Fruit fly (Drosophila melanogaster): ENCODE measurements around the gene RNaseX25.
A peak's percentile ranks its signal among the peaks of the same experiment; 100 is the strongest.

Gene RNaseX25

dm6 chr3L:7970442-7970841, at the start of gene RNaseX25 (continued):
- TF ChIP-seq Asciz (GFP tag; optimal IDR thresholded peaks at IDR 0.05), result no peak
- peak; percentile 41 for TF ChIP-seq CG2712 (tag; optimal IDR thresholded peaks at IDR 0.05)
- TF ChIP-seq disco-r (GFP tag; optimal IDR thresholded peaks at IDR 0.05), result no peak
- TF ChIP-seq luna (GFP tag; optimal IDR thresholded peaks at IDR 0.05), result no peak
- no peak for TF ChIP-seq CG7839 (tag; optimal IDR thresholded peaks at IDR 0.05)
- no peak for TF ChIP-seq Chrac-16 (GFP tag; optimal IDR thresholded peaks at IDR 0.05)
- TF ChIP-seq CG17361 (GFP tag; IDR thresholded peaks at IDR 0.05), result peak; percentile 8; the same call in 1 of the 3 replicates
- TF ChIP-seq CG3726 (GFP tag; IDR thresholded peaks at IDR 0.05), result no peak
- TF ChIP-seq Blimp-1 (GFP tag; optimal IDR thresholded peaks at IDR 0.05), result no peak
- TF ChIP-seq Neu2 (GFP tag; optimal IDR thresholded peaks at IDR 0.05; ENCODE audit: borderline replicate concordance), result no peak
- TF ChIP-seq CG32772 (GFP tag; IDR thresholded peaks at IDR 0.05), result no peak
- TF ChIP-seq yki (optimal IDR thresholded peaks at IDR 0.05), result no peak
- no peak for TF ChIP-seq Mad (GFP tag; optimal IDR thresholded peaks at IDR 0.05)
- no peak for TF ChIP-seq CG17612 (GFP tag; IDR thresholded peaks at IDR 0.05)
- peak; percentile 86 for TF ChIP-seq knrl (GFP tag; IDR thresholded peaks at IDR 0.05; ENCODE audit: partially characterized antibody)
- no peak for TF ChIP-seq CrebB (tag; optimal IDR thresholded peaks at IDR 0.05)
- TF ChIP-seq CG10147 (GFP tag; optimal IDR thresholded peaks at IDR 0.05), result no peak
- no peak for TF ChIP-seq Dad (GFP tag; optimal IDR thresholded peaks at IDR 0.05)
- no peak for TF ChIP-seq CHES-1-like (GFP tag; optimal IDR thresholded peaks at IDR 0.05)
- no peak for TF ChIP-seq Oli (tag; optimal IDR thresholded peaks at IDR 0.05)
- peak; percentile 28 for TF ChIP-seq Fer1 (GFP tag; optimal IDR thresholded peaks at IDR 0.05)
- TF ChIP-seq toy (GFP tag; IDR thresholded peaks at IDR 0.05), result no peak
- peak; percentile 92 for TF ChIP-seq ato (GFP tag; IDR thresholded peaks at IDR 0.05; ENCODE audit: partially characterized antibody)
- TF ChIP-seq Mrtf (GFP tag; IDR thresholded peaks at IDR 0.05), result no peak
- TF ChIP-seq Hand (GFP tag; optimal IDR thresholded peaks at IDR 0.05), result no peak
- TF ChIP-seq CG17912 (GFP tag; optimal IDR thresholded peaks at IDR 0.05), result no peak
- no peak for TF ChIP-seq tx (GFP tag; optimal IDR thresholded peaks at IDR 0.05)
- TF ChIP-seq lbe (GFP tag; optimal IDR thresholded peaks at IDR 0.05), result peak; percentile 13
- no peak for TF ChIP-seq CG33213 (GFP tag; optimal IDR thresholded peaks at IDR 0.05)
- TF ChIP-seq crc (GFP tag; optimal IDR thresholded peaks at IDR 0.05), result no peak
- no peak for TF ChIP-seq HmgD (GFP tag; optimal IDR thresholded peaks at IDR 0.05)
- no peak for TF ChIP-seq nerfin-1 (tag; optimal IDR thresholded peaks at IDR 0.05)
- no peak for TF ChIP-seq Hsf (GFP tag; optimal IDR thresholded peaks at IDR 0.05)
- TF ChIP-seq Dp (GFP tag; optimal IDR thresholded peaks at IDR 0.05), result peak; percentile 83
- no peak for TF ChIP-seq CG8388 (GFP tag; optimal IDR thresholded peaks at IDR 0.05)
- no peak for TF ChIP-seq Ptx1 (GFP tag; IDR thresholded peaks at IDR 0.05)
- TF ChIP-seq CG3838 (GFP tag; optimal IDR thresholded peaks at IDR 0.05), result no peak
- TF ChIP-seq caup (GFP tag; optimal IDR thresholded peaks at IDR 0.05; ENCODE audit: severe bottlenecking), result no peak
- TF ChIP-seq CG7271 (tag; optimal IDR thresholded peaks at IDR 0.05), result no peak
- peak; percentile 98 for TF ChIP-seq CG13287 (GFP tag; IDR thresholded peaks at IDR 0.05; ENCODE audit: partially characterized antibody)
- peak; percentile 93 for TF ChIP-seq amos (GFP tag; IDR thresholded peaks at IDR 0.05; ENCODE audit: partially characterized antibody)
- no peak for TF ChIP-seq eve (GFP tag; optimal IDR thresholded peaks at IDR 0.05)
- 0 out of 2 replicates have a peak, but pooled peaks have one; percentile 38 for TF ChIP-seq MBD-R2 (GFP tag; IDR thresholded peaks at IDR 0.05)
- TF ChIP-seq Eip74EF (GFP tag; optimal IDR thresholded peaks at IDR 0.05), result no peak
- peak; percentile 92 for TF ChIP-seq Dref (GFP tag; IDR thresholded peaks at IDR 0.05)
- no peak for TF ChIP-seq CG7556 (GFP tag; optimal IDR thresholded peaks at IDR 0.05)
- TF ChIP-seq CG7963 (GFP tag; IDR thresholded peaks at IDR 0.05; ENCODE audit: partially characterized antibody), result peak; percentile 93
- TF ChIP-seq Gsc (GFP tag; IDR thresholded peaks at IDR 0.05), result no peak
- TF ChIP-seq Side (GFP tag; optimal IDR thresholded peaks at IDR 0.05), result no peak
- no peak for TF ChIP-seq Dip3 (GFP tag; optimal IDR thresholded peaks at IDR 0.05)
- peak; percentile 41 for TF ChIP-seq CG2116 (GFP tag; optimal IDR thresholded peaks at IDR 0.05)

Measured in whole organism, embryonic.